Fruit fly (Drosophila melanogaster) whole organism, embryonic: ENCODE measurements around the gene CG14227.

Source experiments
- Adf1 ChIP-seq: fragments of 200-800 bp; sonication (Bioruptor generic); IDR thresholded peaks from 2 replicates; pipeline ENCODE4 v1.3.6; 2022; ENCODE audit warnings: missing biosample characterization, missing genetic modification characterization
- Bgb ChIP-seq: fragments of 200-800 bp; sonication (Bioruptor generic); IDR thresholded peaks from 2 replicates; pipeline ENCODE4 v1.3.6; 2022; ENCODE audit warnings: missing biosample characterization, missing genetic modification characterization; ENCODE audit not compliant: partially characterized antibody
- C15 ChIP-seq: fragments of 200-800 bp; sonication (Bioruptor generic); IDR thresholded peaks from 3 replicates; pipeline ENCODE4 v1.3.6; 2022; ENCODE audit warnings: missing biosample characterization, missing genetic modification characterization
- CG10543 ChIP-seq: fragments of 200-800 bp; sonication (Bioruptor generic); optimal IDR thresholded peaks from 3 replicates; lab custom pipeline; 2017; ENCODE audit warnings: missing biosample characterization, mild to moderate bottlenecking, missing genetic modification characterization, moderate library complexity
- CG11398 ChIP-seq: fragments of 200-800 bp; sonication (Bioruptor generic); optimal IDR thresholded peaks from 2 replicates; lab custom pipeline; 2016; ENCODE audit warnings: missing biosample characterization, missing genetic modification characterization
- CG12659 ChIP-seq: fragments of 200-800 bp; sonication (Bioruptor generic); optimal IDR thresholded peaks from 3 replicates; lab custom pipeline; 2017; ENCODE audit warnings: mild to moderate bottlenecking, missing biosample characterization, missing genetic modification reagents, missing genetic modification characterization
- CG12744 ChIP-seq: fragments of 200-800 bp; sonication (Bioruptor generic); optimal IDR thresholded peaks from 2 replicates; lab custom pipeline; 2016; ENCODE audit warnings: missing biosample characterization, missing genetic modification characterization
- CG14965 ChIP-seq: fragments of 200-800 bp; sonication (Bioruptor generic); optimal IDR thresholded peaks from 2 replicates; lab custom pipeline; 2016; ENCODE audit warnings: missing biosample characterization, missing genetic modification characterization, borderline replicate concordance
- CG16813 ChIP-seq: fragments of 200-800 bp; sonication (Bioruptor generic); IDR thresholded peaks from 3 replicates; pipeline ENCODE4 v1.3.6; 2022; ENCODE audit warnings: missing biosample characterization, missing genetic modification characterization; ENCODE audit not compliant: partially characterized antibody
- CG17912 ChIP-seq: fragments of 200-800 bp; sonication (Bioruptor generic); optimal IDR thresholded peaks from 2 replicates; lab custom pipeline; 2018; ENCODE audit warnings: missing biosample characterization, mild to moderate bottlenecking, missing genetic modification characterization
- CG1792 ChIP-seq: fragments of 200-800 bp; sonication (Bioruptor generic); optimal IDR thresholded peaks from 2 replicates; lab custom pipeline; 2016; ENCODE audit warnings: missing biosample characterization, missing genetic modification characterization
- CG3065 ChIP-seq: fragments of 200-800 bp; sonication (Bioruptor generic); optimal IDR thresholded peaks from 2 replicates; lab custom pipeline; 2016; ENCODE audit warnings: missing biosample characterization, missing genetic modification characterization
- CG32532 ChIP-seq: fragments of 200-800 bp; sonication (Bioruptor generic); IDR thresholded peaks from 2 replicates; pipeline ENCODE4 v1.3.6; 2022; ENCODE audit warnings: missing biosample characterization, missing genetic modification characterization
- CG34376 ChIP-seq: fragments of 200-800 bp; sonication (Bioruptor generic); optimal IDR thresholded peaks from 2 replicates; lab custom pipeline; 2018; ENCODE audit warnings: missing biosample characterization, mild to moderate bottlenecking, missing genetic modification characterization
- CG4820 ChIP-seq: fragments of 200-800 bp; sonication (Bioruptor generic); optimal IDR thresholded peaks from 3 replicates; lab custom pipeline; 2016; ENCODE audit warnings: missing biosample characterization, missing genetic modification characterization
- CG5180 ChIP-seq: fragments of 200-800 bp; sonication (Bioruptor generic); optimal IDR thresholded peaks from 3 replicates; lab custom pipeline; 2017; ENCODE audit warnings: missing biosample characterization, missing genetic modification characterization, mild to moderate bottlenecking, moderate library complexity, missing genetic modification reagents
- CG6175 ChIP-seq: fragments of 200-800 bp; sonication (Bioruptor generic); IDR thresholded peaks from 3 replicates; pipeline ENCODE4 v1.3.6; 2022; ENCODE audit warnings: missing biosample characterization, missing genetic modification characterization
- CG7372 ChIP-seq: fragments of 200-800 bp; sonication (Bioruptor generic); IDR thresholded peaks from 2 replicates; pipeline ENCODE4 v1.3.6; 2022; ENCODE audit warnings: missing biosample characterization, missing genetic modification characterization
- CG7556 ChIP-seq: fragments of 200-800 bp; sonication (Bioruptor generic); optimal IDR thresholded peaks from 2 replicates; lab custom pipeline; 2017; ENCODE audit warnings: missing biosample characterization, mild to moderate bottlenecking, missing genetic modification characterization
- CG9609 ChIP-seq: fragments of 200-800 bp; sonication (Bioruptor generic); optimal IDR thresholded peaks from 3 replicates; lab custom pipeline; 2016; ENCODE audit warnings: missing biosample characterization, missing genetic modification characterization
- CkIIα-i1 ChIP-seq: fragments of 200-800 bp; sonication (Bioruptor generic); IDR thresholded peaks from 2 replicates; pipeline ENCODE4 v1.3.6; 2022; ENCODE audit warnings: missing biosample characterization, missing genetic modification characterization
- Dip2 ChIP-seq: fragments of 200-800 bp; sonication (Bioruptor generic); IDR thresholded peaks from 2 replicates; pipeline ENCODE4 v1.3.6; 2022; ENCODE audit warnings: missing biosample characterization, missing genetic modification characterization
- Dip3 ChIP-seq: fragments of 200-800 bp; sonication (Bioruptor generic); optimal IDR thresholded peaks from 3 replicates; lab custom pipeline; 2016; ENCODE audit warnings: missing biosample characterization, missing genetic modification characterization
- Drgx ChIP-seq: fragments of 200-800 bp; sonication (Bioruptor generic); IDR thresholded peaks from 2 replicates; pipeline ENCODE4 v1.3.6; 2022; ENCODE audit warnings: missing biosample characterization, missing genetic modification characterization
- GATAe ChIP-seq: fragments of 200-800 bp; sonication (Bioruptor generic); conservative IDR thresholded peaks from 2 replicates; pipeline ENCODE4 v1.3.6; 2022; ENCODE audit warnings: missing biosample characterization, missing genetic modification characterization
- H2.0 ChIP-seq: fragments of 200-800 bp; sonication (Bioruptor generic); IDR thresholded peaks from 2 replicates; pipeline ENCODE4 v1.3.6; 2022; ENCODE audit warnings: missing biosample characterization, missing genetic modification characterization
- Neu2 ChIP-seq: fragments of 200-800 bp; sonication (Bioruptor generic); optimal IDR thresholded peaks from 3 replicates; lab custom pipeline; 2016; ENCODE audit warnings: missing biosample characterization, missing genetic modification characterization, borderline replicate concordance
- Sin3A ChIP-seq: fragments of >200 bp; optimal IDR thresholded peaks from 2 replicates; lab custom pipeline; 2018
- TFAM ChIP-seq: fragments of 200-800 bp; sonication (Bioruptor generic); optimal IDR thresholded peaks from 2 replicates; lab custom pipeline; 2017; ENCODE audit warnings: missing biosample characterization, missing genetic modification characterization, inconsistent platforms
- ase ChIP-seq: fragments of 200-800 bp; sonication (Bioruptor generic); IDR thresholded peaks from 3 replicates; pipeline ENCODE4 v1.3.6; 2022; ENCODE audit warnings: missing biosample characterization, missing genetic modification characterization
- bigmax ChIP-seq: fragments of 200-800 bp; sonication (Bioruptor generic); optimal IDR thresholded peaks from 2 replicates; lab custom pipeline; 2018; ENCODE audit warnings: missing biosample characterization, mild to moderate bottlenecking, missing genetic modification characterization
- btn ChIP-seq: fragments of 200-800 bp; sonication (Bioruptor generic); optimal IDR thresholded peaks from 2 replicates; lab custom pipeline; 2016; ENCODE audit warnings: missing biosample characterization, missing genetic modification characterization
- cad ChIP-seq: fragments of >200 bp; optimal IDR thresholded peaks from 2 replicates; lab custom pipeline; 2017; ENCODE audit warnings: missing biosample characterization, missing genetic modification characterization
- chm ChIP-seq: fragments of 200-800 bp; sonication (Bioruptor generic); IDR thresholded peaks from 2 replicates; pipeline ENCODE4 v1.3.6; 2022; ENCODE audit warnings: missing biosample characterization, missing genetic modification characterization
- dysf ChIP-seq: fragments of 200-800 bp; sonication (Bioruptor generic); IDR thresholded peaks from 3 replicates; pipeline ENCODE4 v1.3.6; 2022; ENCODE audit warnings: missing biosample characterization, missing genetic modification characterization
- eve ChIP-seq, 2 experiments: fragments of >200 bp; optimal IDR thresholded peaks; 2 replicates each; lab custom pipeline; 2017; ENCODE audit warnings: missing biosample characterization in 2 of 2, missing genetic modification characterization in 2 of 2
- fd102C ChIP-seq: fragments of 200-800 bp; sonication (Bioruptor generic); optimal IDR thresholded peaks from 2 replicates; lab custom pipeline; 2018; ENCODE audit warnings: missing biosample characterization, mild to moderate bottlenecking, missing genetic modification characterization, moderate library complexity
- ham ChIP-seq: fragments of 200-800 bp; sonication (Bioruptor generic); IDR thresholded peaks from 2 replicates; pipeline ENCODE4 v1.3.6; 2022; ENCODE audit warnings: missing biosample characterization, missing genetic modification characterization
- hb ChIP-seq: fragments of 200-800 bp; sonication (Bioruptor generic); IDR thresholded peaks from 3 replicates; pipeline ENCODE4 v1.3.6; 2022; ENCODE audit warnings: missing biosample characterization, missing genetic modification characterization; ENCODE audit not compliant: partially characterized antibody
- ind ChIP-seq: fragments of 200-800 bp; sonication (Bioruptor generic); optimal IDR thresholded peaks from 3 replicates; lab custom pipeline; 2016; ENCODE audit warnings: missing biosample characterization, missing genetic modification characterization
- jumu ChIP-seq: fragments of 200-800 bp; sonication (Bioruptor generic); optimal IDR thresholded peaks from 3 replicates; lab custom pipeline; 2016; ENCODE audit warnings: missing biosample characterization, missing genetic modification characterization
- kah ChIP-seq: fragments of 200-800 bp; sonication (Bioruptor generic); optimal IDR thresholded peaks from 2 replicates; lab custom pipeline; 2018; ENCODE audit warnings: missing biosample characterization, mild to moderate bottlenecking, missing genetic modification characterization
- nau ChIP-seq: fragments of 200-800 bp; sonication (Bioruptor generic); optimal IDR thresholded peaks from 3 replicates; lab custom pipeline; 2017; ENCODE audit warnings: missing biosample characterization, mild to moderate bottlenecking, missing genetic modification characterization, missing genetic modification reagents
- nerfin-2 ChIP-seq: fragments of 200-800 bp; sonication (Bioruptor generic); IDR thresholded peaks from 2 replicates; pipeline ENCODE4 v1.3.6; 2022; ENCODE audit warnings: missing biosample characterization, missing genetic modification characterization; ENCODE audit not compliant: partially characterized antibody
- sd ChIP-seq: fragments of 200-800 bp; sonication (Bioruptor generic); optimal IDR thresholded peaks from 3 replicates; lab custom pipeline; 2018; ENCODE audit warnings: missing biosample characterization, mild to moderate bottlenecking, missing genetic modification characterization, moderate library complexity
- sisA ChIP-seq: fragments of 200-800 bp; sonication (Bioruptor generic); IDR thresholded peaks from 2 replicates; pipeline ENCODE4 v1.3.6; 2022; ENCODE audit warnings: missing biosample characterization, missing genetic modification characterization
- slou ChIP-seq: fragments of 200-800 bp; sonication (Bioruptor generic); optimal IDR thresholded peaks from 3 replicates; lab custom pipeline; 2016; ENCODE audit warnings: missing biosample characterization, missing genetic modification characterization
- so ChIP-seq: fragments of 200-800 bp; sonication (Bioruptor generic); IDR thresholded peaks from 3 replicates; pipeline ENCODE4 v1.3.6; 2022; ENCODE audit warnings: missing biosample characterization, missing genetic modification characterization
- tin ChIP-seq: fragments of 200-800 bp; sonication (Bioruptor generic); optimal IDR thresholded peaks from 3 replicates; lab custom pipeline; 2016; ENCODE audit warnings: missing biosample characterization, missing genetic modification characterization
- tio ChIP-seq: fragments of 200-800 bp; sonication (Bioruptor generic); optimal IDR thresholded peaks from 2 replicates; lab custom pipeline; 2017; ENCODE audit warnings: missing biosample characterization, missing genetic modification characterization, inconsistent platforms
- trem ChIP-seq: fragments of 200-800 bp; optimal IDR thresholded peaks from 3 replicates; lab custom pipeline; 2019; ENCODE audit warnings: missing biosample characterization, mild to moderate bottlenecking, missing genetic modification characterization, moderate library complexity
- zfh2 ChIP-seq: fragments of 200-800 bp; sonication (Bioruptor generic); optimal IDR thresholded peaks from 2 replicates; lab custom pipeline; 2016; ENCODE audit warnings: missing biosample characterization, missing genetic modification characterization

Gene CG14227

DNA sequence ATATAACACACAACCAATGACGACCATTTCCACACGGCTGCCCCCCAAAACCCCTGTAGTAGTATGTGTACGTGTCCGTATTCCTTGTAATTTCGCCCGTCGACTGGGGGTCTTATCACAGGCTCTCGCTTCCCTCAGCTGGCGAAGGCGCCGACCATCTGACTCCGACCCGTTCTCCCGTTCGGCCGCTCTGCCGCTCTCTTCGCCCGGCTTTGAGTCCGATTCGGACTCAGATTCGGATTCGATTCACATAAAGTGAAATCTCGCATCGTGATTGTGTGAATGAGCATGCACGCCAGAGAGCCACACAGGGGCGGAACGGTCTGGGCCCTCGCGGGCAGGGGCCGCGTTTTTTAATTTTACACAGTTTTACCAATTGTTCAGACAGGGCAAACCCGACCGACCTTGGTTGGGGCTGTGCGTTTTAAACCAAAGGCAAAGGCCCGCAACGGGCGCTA, 23.0 kb downstream of the CG14227 start (continued):
- TF ChIP-seq cad (GFP tag; lab: Kevin White, UChicago) (no peak), tio (GFP tag; lab: Kevin White, UChicago) (no peak), sd (tag; lab: Kevin White, UChicago) (no peak), CG14965 (GFP tag; lab: Kevin White, UChicago) (no peak), Dip2 (GFP tag; lab: Robert Waterston, UW) (no peak), Adf1 (GFP tag; lab: Robert Waterston, UW) (peak; percentile 67), CG34376 (GFP tag; lab: Kevin White, UChicago) (peak; percentile 19), kah (GFP tag; lab: Kevin White, UChicago) (no peak), bigmax (no peak), CG7372 (no peak), slou (GFP tag; lab: Kevin White, UChicago) (no peak), nerfin-2 (peak; percentile 54; the same call in 1 of the 2 replicates), tin (GFP tag; lab: Kevin White, UChicago) (peak; percentile 7), CG3065 (GFP tag; lab: Kevin White, UChicago) (no peak), C15 (GFP tag; lab: Robert Waterston, UW) (no peak), CG12659 (peak; percentile 3), zfh2 (GFP tag; lab: Kevin White, UChicago) (peak; percentile 40), CG12744 (GFP tag; lab: Kevin White, UChicago) (peak; percentile 24), ham (GFP tag; lab: Robert Waterston, UW) (no peak), CG7556 (no peak), CG16813 (peak; percentile 69), CG1792 (GFP tag; lab: Kevin White, UChicago) (peak; percentile 8), btn (GFP tag; lab: Kevin White, UChicago) (no peak), so (GFP tag; lab: Robert Waterston, UW) (no peak), CG9609 (peak; percentile 35), GATAe (no peak), Drgx (peak; percentile 46; the same call in 1 of the 2 replicates), ind (GFP tag; lab: Kevin White, UChicago) (peak; percentile 25), trem (tag; lab: Kevin White, UChicago) (no peak), dysf (GFP tag; lab: Robert Waterston, UW) (peak; percentile 74), CG10543 (GFP tag; lab: Kevin White, UChicago) (no peak), CG32532 (peak; percentile 78), CG6175 (GFP tag; lab: Robert Waterston, UW) (no peak), H2.0 (GFP tag; lab: Robert Waterston, UW) (peak; percentile 15; the same call in 1 of the 2 replicates), CkIIα-i1 (GFP tag; lab: Robert Waterston, UW) (no peak), CG17912 (GFP tag; lab: Kevin White, UChicago) (no peak), nau (no peak), eve (GFP tag; optimal IDR thresholded peaks at IDR 0.05; lab: Kevin White, UChicago) (no peak), Sin3A (lab: Kevin White, UChicago) (no peak), CG5180 (no peak), fd102C (GFP tag; lab: Kevin White, UChicago) (no peak), jumu (GFP tag; lab: Kevin White, UChicago) (peak; percentile 27), TFAM (GFP tag; lab: Kevin White, UChicago) (no peak), Dip3 (peak; percentile 21), ase (GFP tag; lab: Robert Waterston, UW) (no peak), chm (GFP tag; lab: Robert Waterston, UW) (peak; percentile 26; the same call in 1 of the 2 replicates), sisA (peak; percentile 60), Bgb (peak; percentile 80), hb (GFP tag; lab: Robert Waterston, UW) (no peak), CG11398 (GFP tag; lab: Kevin White, UChicago) (no peak), CG4820 (GFP tag; lab: Kevin White, UChicago) (no peak), Neu2 (GFP tag; lab: Kevin White, UChicago) (no peak)
